Worm (Caenorhabditis elegans) whole organism, L3 larva: ENCODE results near the gene sel-9.

Experiments used
- ama-1 ChIP-seq: fragments of 150-350 bp; optimal IDR thresholded peaks from 2 replicates; lab custom pipeline; 2018
- elt-3 ChIP-seq, 3 experiments: fragments of 150-350 bp in 1 of 3; sonication (generic microtip) in 2 of 3; optimal IDR thresholded peaks; 2 replicates in 2 of 3; 4 replicates in 1 of 3; lab custom pipeline; 2014 to 2017; ENCODE audit warnings: missing biosample characterization in 3 of 3, missing genetic modification characterization in 3 of 3
- fkh-10 ChIP-seq: sonication (generic microtip); optimal IDR thresholded peaks from 2 replicates; lab custom pipeline; 2017; ENCODE audit warnings: missing biosample characterization, missing genetic modification reagents, missing genetic modification characterization
- fkh-2 ChIP-seq: fragments of 150-350 bp; optimal IDR thresholded peaks from 2 replicates; lab custom pipeline; 2014; ENCODE audit warnings: missing biosample characterization, missing genetic modification reagents, missing genetic modification characterization
- fos-1 ChIP-seq: fragments of 150-350 bp; optimal IDR thresholded peaks from 2 replicates; lab custom pipeline; 2014; ENCODE audit warnings: missing biosample characterization, missing genetic modification characterization
- jun-1 ChIP-seq: fragments of 150-350 bp; optimal IDR thresholded peaks from 2 replicates; lab custom pipeline; 2014; ENCODE audit warnings: missing biosample characterization, missing genetic modification reagents, missing genetic modification characterization
- nhr-12 ChIP-seq: fragments of 150-350 bp; optimal IDR thresholded peaks from 2 replicates; lab custom pipeline; 2014; ENCODE audit warnings: missing biosample characterization, missing genetic modification characterization
- nhr-237 ChIP-seq: fragments of 150-350 bp; optimal IDR thresholded peaks from 2 replicates; lab custom pipeline; 2014; ENCODE audit warnings: missing biosample characterization, missing genetic modification characterization
- snpc-4 ChIP-seq: fragments of 150-350 bp; optimal IDR thresholded peaks from 2 replicates; lab custom pipeline; 2014; ENCODE audit warnings: missing biosample characterization, missing genetic modification characterization
- tbx-2 ChIP-seq: sonication (generic microtip); optimal IDR thresholded peaks from 2 replicates; lab custom pipeline; 2016; ENCODE audit warnings: mild to moderate bottlenecking, missing genetic modification characterization, missing compliant biosample characterization
- unc-39 ChIP-seq: sonication (generic microtip); optimal IDR thresholded peaks from 4 replicates; lab custom pipeline; 2017; ENCODE audit warnings: missing biosample characterization, missing genetic modification characterization
- unc-62 ChIP-seq: fragments of 150-350 bp; sonication (generic microtip); optimal IDR thresholded peaks from 4 replicates; lab custom pipeline; 2014; ENCODE audit warnings: missing biosample characterization, missing genetic modification reagents, missing genetic modification characterization

DNA sequence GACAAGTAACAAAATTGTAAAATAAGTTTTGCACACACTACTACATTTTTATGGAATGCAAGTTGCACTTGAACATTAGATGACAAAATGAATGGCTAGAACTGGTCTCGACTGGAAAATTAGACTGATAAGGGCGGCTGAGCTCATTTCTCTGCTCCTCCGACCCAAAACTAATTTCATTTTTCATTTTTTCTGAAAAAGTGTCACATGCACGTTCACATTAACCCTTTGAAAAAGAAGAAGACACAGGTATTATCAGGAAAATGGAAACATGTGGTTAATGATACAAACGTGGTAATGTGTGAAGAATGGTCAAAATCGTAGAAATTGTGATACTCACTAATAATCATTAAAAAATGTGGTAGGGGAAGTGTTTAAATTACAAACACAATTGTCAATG, 4.6 kb upstream of the sel-9 start:
- TF ChIP-seq nhr-12 (no peak), snpc-4 (tag; lab: Kevin White, UChicago) (no peak), tbx-2 (no peak), nhr-237 (no peak), fkh-10 (GFP tag; lab: Kevin White, UChicago) (no peak), jun-1 (no peak), elt-3 (tag; optimal IDR thresholded peaks at IDR 0.05; lab: Kevin White, UChicago) (no peak), unc-39 (tag; lab: Kevin White, UChicago) (no peak), unc-62 (GFP tag; lab: Kevin White, UChicago) (no peak), fkh-2 (tag; lab: Kevin White, UChicago) (no peak), ama-1 (no peak), fos-1 (tag; lab: Kevin White, UChicago) (no peak)
